Fruit fly (Drosophila melanogaster) whole organism, embryonic: ENCODE data around the gene CG6951.

ENCODE experiments used
- BtbVII ChIP-seq: fragments of 200-800 bp; sonication (Bioruptor generic); optimal IDR thresholded peaks from 3 replicates; lab custom pipeline; 2017; ENCODE audit warnings: missing biosample characterization, mild to moderate bottlenecking, missing genetic modification characterization
- Bteb2 ChIP-seq: fragments of 200-800 bp; sonication (Bioruptor generic); optimal IDR thresholded peaks from 2 replicates; lab custom pipeline; 2016; ENCODE audit warnings: missing biosample characterization, missing genetic modification characterization
- CG10431 ChIP-seq: fragments of 200-800 bp; sonication (Bioruptor generic); optimal IDR thresholded peaks from 3 replicates; lab custom pipeline; 2018; ENCODE audit warnings: missing biosample characterization, mild to moderate bottlenecking, missing genetic modification characterization
- CG12299 ChIP-seq: fragments of 200-800 bp; sonication (Bioruptor generic); optimal IDR thresholded peaks from 2 replicates; lab custom pipeline; 2018; ENCODE audit warnings: missing biosample characterization, mild to moderate bottlenecking, missing genetic modification characterization
- CG13424 ChIP-seq: fragments of 200-800 bp; sonication (Bioruptor generic); optimal IDR thresholded peaks from 2 replicates; lab custom pipeline; 2019; ENCODE audit warnings: missing biosample characterization, mild to moderate bottlenecking, missing genetic modification characterization, moderate library complexity
- CG14441 ChIP-seq: fragments of 200-800 bp; sonication (Bioruptor generic); IDR thresholded peaks from 2 replicates; pipeline ENCODE4 v1.3.6; 2022; ENCODE audit warnings: missing biosample characterization, missing genetic modification characterization
- CG14710 ChIP-seq: fragments of 200-800 bp; sonication (Bioruptor generic); optimal IDR thresholded peaks from 3 replicates; lab custom pipeline; 2019; ENCODE audit warnings: missing biosample characterization, mild to moderate bottlenecking, missing genetic modification characterization, moderate library complexity
- CG15011 ChIP-seq: fragments of 200-800 bp; sonication (Bioruptor generic); optimal IDR thresholded peaks from 3 replicates; lab custom pipeline; 2018; ENCODE audit warnings: missing biosample characterization, mild to moderate bottlenecking, missing genetic modification characterization
- CG15073 ChIP-seq: fragments of 200-800 bp; sonication (Bioruptor generic); optimal IDR thresholded peaks from 2 replicates; lab custom pipeline; 2016; ENCODE audit warnings: missing biosample characterization, missing genetic modification characterization
- CG1529 ChIP-seq: fragments of 200-800 bp; sonication (Bioruptor generic); optimal IDR thresholded peaks from 3 replicates; lab custom pipeline; 2018; ENCODE audit warnings: missing biosample characterization, missing genetic modification characterization
- CG15514 ChIP-seq: fragments of 200-800 bp; sonication (Bioruptor generic); optimal IDR thresholded peaks from 3 replicates; lab custom pipeline; 2017; ENCODE audit warnings: missing biosample characterization, missing genetic modification characterization, mild to moderate bottlenecking, moderate library complexity, missing genetic modification reagents
- CG16813 ChIP-seq: fragments of 200-800 bp; sonication (Bioruptor generic); IDR thresholded peaks from 3 replicates; pipeline ENCODE4 v1.3.6; 2022; ENCODE audit warnings: missing biosample characterization, missing genetic modification characterization; ENCODE audit not compliant: partially characterized antibody
- CG17385 ChIP-seq: fragments of 200-800 bp; sonication (Bioruptor generic); optimal IDR thresholded peaks from 3 replicates; lab custom pipeline; 2018; ENCODE audit warnings: missing biosample characterization, mild to moderate bottlenecking, missing genetic modification characterization
- CG17612 ChIP-seq: fragments of 200-800 bp; sonication (Bioruptor generic); IDR thresholded peaks from 2 replicates; pipeline ENCODE4 v1.3.6; 2022; ENCODE audit warnings: missing biosample characterization, missing genetic modification characterization
- CG18011 ChIP-seq: fragments of 200-800 bp; sonication (Bioruptor generic); optimal IDR thresholded peaks from 2 replicates; lab custom pipeline; 2017; ENCODE audit warnings: missing biosample characterization, missing genetic modification characterization, mild to moderate bottlenecking, moderate library complexity, missing genotype
- CG2875 ChIP-seq: fragments of 200-800 bp; sonication (Bioruptor generic); optimal IDR thresholded peaks from 2 replicates; lab custom pipeline; 2017; ENCODE audit warnings: missing biosample characterization, mild to moderate bottlenecking, missing genetic modification characterization, missing genetic modification reagents
- CG3281 ChIP-seq: fragments of 200-800 bp; sonication (Bioruptor generic); optimal IDR thresholded peaks from 3 replicates; lab custom pipeline; 2017; ENCODE audit warnings: missing biosample characterization, mild to moderate bottlenecking, missing genetic modification characterization
- CG34224 ChIP-seq: fragments of 200-800 bp; sonication (Bioruptor generic); IDR thresholded peaks from 3 replicates; pipeline ENCODE4 v1.3.6; 2022; ENCODE audit warnings: missing biosample characterization, missing genetic modification characterization; ENCODE audit not compliant: partially characterized antibody
- CG4282 ChIP-seq: fragments of 200-800 bp; sonication (Bioruptor generic); optimal IDR thresholded peaks from 2 replicates; lab custom pipeline; 2016; ENCODE audit warnings: missing biosample characterization, missing genetic modification characterization
- CG43689 ChIP-seq: fragments of 200-800 bp; sonication (Bioruptor generic); IDR thresholded peaks from 2 replicates; pipeline ENCODE4 v1.3.6; 2022; ENCODE audit warnings: missing biosample characterization, missing genetic modification characterization
- CG4404 ChIP-seq: fragments of 200-800 bp; sonication (Bioruptor generic); IDR thresholded peaks from 2 replicates; pipeline ENCODE4 v1.3.6; 2022; ENCODE audit warnings: missing biosample characterization, missing genetic modification characterization
- CG8359 ChIP-seq: fragments of 200-800 bp; sonication (Bioruptor generic); optimal IDR thresholded peaks from 2 replicates; lab custom pipeline; 2017; ENCODE audit warnings: missing biosample characterization, mild to moderate bottlenecking, missing genetic modification characterization, borderline replicate concordance
- CG9215 ChIP-seq: fragments of 200-800 bp; sonication (Bioruptor generic); IDR thresholded peaks from 2 replicates; pipeline ENCODE4 v1.3.6; 2022; ENCODE audit warnings: missing biosample characterization, missing genetic modification characterization
- Dp ChIP-seq: fragments of 200-800 bp; sonication (Bioruptor generic); optimal IDR thresholded peaks from 2 replicates; lab custom pipeline; 2018; ENCODE audit warnings: missing biosample characterization, mild to moderate bottlenecking, missing genetic modification characterization, moderate library complexity
- GATAe ChIP-seq: fragments of 200-800 bp; sonication (Bioruptor generic); conservative IDR thresholded peaks from 2 replicates; pipeline ENCODE4 v1.3.6; 2022; ENCODE audit warnings: missing biosample characterization, missing genetic modification characterization
- H2.0 ChIP-seq: fragments of 200-800 bp; sonication (Bioruptor generic); IDR thresholded peaks from 2 replicates; pipeline ENCODE4 v1.3.6; 2022; ENCODE audit warnings: missing biosample characterization, missing genetic modification characterization
- Hand ChIP-seq: fragments of 200-800 bp; sonication (Bioruptor generic); optimal IDR thresholded peaks from 2 replicates; lab custom pipeline; 2017; ENCODE audit warnings: mild to moderate bottlenecking, missing biosample characterization, missing genetic modification reagents, missing genetic modification characterization
- Hmx ChIP-seq: fragments of 200-800 bp; sonication (Bioruptor generic); optimal IDR thresholded peaks from 2 replicates; lab custom pipeline; 2016; ENCODE audit warnings: missing biosample characterization, missing genetic modification characterization
- MBD-R2 ChIP-seq: fragments of 200-800 bp; sonication (Bioruptor generic); IDR thresholded peaks from 2 replicates; pipeline ENCODE4 v1.3.6; 2022; ENCODE audit warnings: missing biosample characterization, missing genetic modification characterization
- Optix ChIP-seq: fragments of 200-800 bp; sonication (Bioruptor generic); IDR thresholded peaks from 3 replicates; pipeline ENCODE4 v1.3.6; 2022; ENCODE audit warnings: missing biosample characterization, missing genetic modification characterization
- Sox102F ChIP-seq: fragments of 200-800 bp; sonication (Bioruptor generic); optimal IDR thresholded peaks from 2 replicates; lab custom pipeline; 2018; ENCODE audit warnings: missing biosample characterization, mild to moderate bottlenecking, missing genetic modification characterization, moderate library complexity
- Vsx1 ChIP-seq: fragments of 200-800 bp; sonication (Bioruptor generic); optimal IDR thresholded peaks from 2 replicates; lab custom pipeline; 2017; ENCODE audit warnings: missing biosample characterization, mild to moderate bottlenecking, missing genetic modification characterization, missing genetic modification reagents
- aop ChIP-seq: fragments of 200-800 bp; sonication (Bioruptor generic); IDR thresholded peaks from 2 replicates; pipeline ENCODE4 v1.3.6; 2022; ENCODE audit warnings: missing biosample characterization, missing genetic modification characterization
- ap ChIP-seq: fragments of 200-800 bp; sonication (Bioruptor generic); IDR thresholded peaks from 2 replicates; pipeline ENCODE4 v1.3.6; 2022; ENCODE audit warnings: missing biosample characterization, missing genetic modification characterization
- cwo ChIP-seq: fragments of 200-800 bp; sonication (Bioruptor generic); optimal IDR thresholded peaks from 3 replicates; lab custom pipeline; 2017; ENCODE audit warnings: missing biosample characterization, missing genetic modification characterization, mild to moderate bottlenecking, moderate library complexity, missing genetic modification reagents
- dysf ChIP-seq: fragments of 200-800 bp; sonication (Bioruptor generic); IDR thresholded peaks from 3 replicates; pipeline ENCODE4 v1.3.6; 2022; ENCODE audit warnings: missing biosample characterization, missing genetic modification characterization
- emc ChIP-seq: fragments of 200-800 bp; sonication (Bioruptor generic); optimal IDR thresholded peaks from 2 replicates; lab custom pipeline; 2016; ENCODE audit warnings: missing biosample characterization, missing genetic modification characterization
- ewg ChIP-seq: fragments of 200-800 bp; sonication (Bioruptor generic); optimal IDR thresholded peaks from 3 replicates; lab custom pipeline; 2017; ENCODE audit warnings: mild to moderate bottlenecking, missing biosample characterization, missing genetic modification reagents, missing genetic modification characterization
- fd64A ChIP-seq: fragments of 200-800 bp; sonication (Bioruptor generic); optimal IDR thresholded peaks from 3 replicates; lab custom pipeline; 2018; ENCODE audit warnings: missing biosample characterization, mild to moderate bottlenecking, missing genetic modification characterization
- gfzf ChIP-seq: fragments of 200-800 bp; sonication (Bioruptor generic); optimal IDR thresholded peaks from 2 replicates; lab custom pipeline; 2016; ENCODE audit warnings: missing biosample characterization, mild to moderate bottlenecking, missing genetic modification characterization, moderate library complexity
- grau ChIP-seq: fragments of 200-800 bp; optimal IDR thresholded peaks from 3 replicates; lab custom pipeline; 2019; ENCODE audit warnings: missing biosample characterization, mild to moderate bottlenecking, missing genetic modification characterization, moderate library complexity
- hb ChIP-seq: fragments of 200-800 bp; sonication (Bioruptor generic); IDR thresholded peaks from 3 replicates; pipeline ENCODE4 v1.3.6; 2022; ENCODE audit warnings: missing biosample characterization, missing genetic modification characterization; ENCODE audit not compliant: partially characterized antibody
- repo ChIP-seq: fragments of 200-800 bp; sonication (Bioruptor generic); optimal IDR thresholded peaks from 2 replicates; lab custom pipeline; 2016; ENCODE audit warnings: missing biosample characterization, missing genetic modification characterization
- rib ChIP-seq: fragments of 200-800 bp; sonication (Bioruptor generic); IDR thresholded peaks from 2 replicates; pipeline ENCODE4 v1.3.6; 2022; ENCODE audit warnings: missing biosample characterization, missing genetic modification characterization
- so ChIP-seq: fragments of 200-800 bp; sonication (Bioruptor generic); IDR thresholded peaks from 3 replicates; pipeline ENCODE4 v1.3.6; 2022; ENCODE audit warnings: missing biosample characterization, missing genetic modification characterization
- tap ChIP-seq: fragments of 200-800 bp; optimal IDR thresholded peaks from 3 replicates; lab custom pipeline; 2019; ENCODE audit warnings: missing biosample characterization, mild to moderate bottlenecking, missing genetic modification characterization, moderate library complexity
- vvl ChIP-seq: fragments of 200-800 bp; sonication (Bioruptor generic); IDR thresholded peaks from 2 replicates; pipeline ENCODE4 v1.3.6; 2022; ENCODE audit warnings: missing biosample characterization, missing genetic modification characterization
- zen ChIP-seq: fragments of 200-800 bp; sonication (Bioruptor generic); optimal IDR thresholded peaks from 3 replicates; lab custom pipeline; 2018; ENCODE audit warnings: missing biosample characterization, mild to moderate bottlenecking, missing genetic modification characterization, moderate library complexity

CG6951 gene

dm6 chr3L:20223398-20223951 lies 17.6 kb upstream of the CG6951 start, which contains the start of gene CG17147 (continued):
- no peak for TF ChIP-seq CG9215 (GFP tag; lab: Robert Waterston, UW)
- no peak for TF ChIP-seq CG2875 (GFP tag; lab: Kevin White, UChicago)

- TF ChIP-seq MBD-R2 (GFP tag; lab: Robert Waterston, UW) = peak; percentile 64
- no peak for TF ChIP-seq cwo (GFP tag; lab: Kevin White, UChicago)
- TF ChIP-seq CG13424 (tag; lab: Kevin White, UChicago) = no peak
- TF ChIP-seq Dp (GFP tag; lab: Kevin White, UChicago) = peak; percentile 72
- no peak for TF ChIP-seq GATAe
- TF ChIP-seq Optix (GFP tag; lab: Robert Waterston, UW) = no peak
- peak; percentile 46 for TF ChIP-seq zen (tag; lab: Kevin White, UChicago)
- TF ChIP-seq so (GFP tag; lab: Robert Waterston, UW) = no peak
- TF ChIP-seq CG16813 (GFP tag; lab: Robert Waterston, UW) = peak; percentile 39; the same call in 1 of the 3 replicates
- TF ChIP-seq CG1529 (GFP tag; lab: Kevin White, UChicago) = no peak
- TF ChIP-seq Sox102F (GFP tag; lab: Kevin White, UChicago) = no peak
- no peak for TF ChIP-seq H2.0 (GFP tag; lab: Robert Waterston, UW)
- no peak for TF ChIP-seq CG18011 (GFP tag; lab: Kevin White, UChicago)
- TF ChIP-seq CG17385 (GFP tag; lab: Kevin White, UChicago) = no peak
- TF ChIP-seq Hand = no peak
- TF ChIP-seq CG12299 (tag; lab: Kevin White, UChicago) = no peak
- no peak for TF ChIP-seq aop (GFP tag; lab: Robert Waterston, UW)
- TF ChIP-seq Vsx1 (GFP tag; lab: Kevin White, UChicago) = no peak
- no peak for TF ChIP-seq CG4282 (GFP tag; lab: Kevin White, UChicago)
- TF ChIP-seq ap (GFP tag; lab: Robert Waterston, UW) = no peak
- TF ChIP-seq ewg (GFP tag; lab: Kevin White, UChicago) = peak; percentile 99
- no peak for TF ChIP-seq tap (tag; lab: Kevin White, UChicago)
- TF ChIP-seq emc (GFP tag; lab: Kevin White, UChicago) = no peak
- no peak for TF ChIP-seq grau (tag; lab: Kevin White, UChicago)
- no peak for TF ChIP-seq CG2875 (GFP tag; lab: Kevin White, UChicago)
- TF ChIP-seq gfzf (GFP tag; lab: Kevin White, UChicago) = peak; percentile 91
- no peak for TF ChIP-seq BtbVII (GFP tag; lab: Kevin White, UChicago)
- no peak for TF ChIP-seq fd64A
- TF ChIP-seq CG15514 (GFP tag; lab: Kevin White, UChicago) = peak; percentile 68
- no peak for TF ChIP-seq CG4404 (GFP tag; lab: Robert Waterston, UW)
- TF ChIP-seq Bteb2 (GFP tag; lab: Kevin White, UChicago) = no peak
- no peak for TF ChIP-seq dysf (GFP tag; lab: Robert Waterston, UW)
- TF ChIP-seq CG17612 (GFP tag; lab: Robert Waterston, UW) = no peak
- no peak for TF ChIP-seq CG3281 (GFP tag; lab: Kevin White, UChicago)
- no peak for TF ChIP-seq CG15011 (GFP tag; lab: Kevin White, UChicago)
- TF ChIP-seq CG14441 (GFP tag; lab: Robert Waterston, UW) = no peak
- no peak for TF ChIP-seq repo
- no peak for TF ChIP-seq CG43689
- no peak for TF ChIP-seq CG8359 (GFP tag; lab: Kevin White, UChicago)
- no peak for TF ChIP-seq Hmx
- no peak for TF ChIP-seq hb (GFP tag; lab: Robert Waterston, UW)
- no peak; the same call in 2 of the 3 replicates for TF ChIP-seq CG34224 (GFP tag; lab: Robert Waterston, UW)
- no peak for TF ChIP-seq rib (GFP tag; lab: Robert Waterston, UW)
- TF ChIP-seq vvl = no peak
- TF ChIP-seq CG15073 = no peak
- no peak for TF ChIP-seq CG10431 (GFP tag; lab: Kevin White, UChicago)
- TF ChIP-seq CG14710 (tag; lab: Kevin White, UChicago) = peak; percentile 60
These were observed 14.9 kb upstream of the CG6951 start for dm6 chr3L:20226153-20226552.
